Fruit fly (Drosophila melanogaster) whole organism, prepupa: ENCODE measurements around the gene CG33985.

Experiments
- Blimp-1 ChIP-seq: fragments of 200-800 bp; sonication (Bioruptor generic); optimal IDR thresholded peaks from 3 replicates; lab custom pipeline; 2017; ENCODE audit warnings: missing biosample characterization, missing genetic modification characterization, mild to moderate bottlenecking, moderate library complexity, missing genetic modification reagents
- CG10631 ChIP-seq: fragments of 200-800 bp; sonication (Bioruptor generic); optimal IDR thresholded peaks from 2 replicates; lab custom pipeline; 2016; ENCODE audit warnings: missing biosample characterization, missing genetic modification characterization
- CG10669 ChIP-seq: fragments of 200-800 bp; sonication (Bioruptor generic); optimal IDR thresholded peaks from 3 replicates; lab custom pipeline; 2018; ENCODE audit warnings: missing biosample characterization, mild to moderate bottlenecking, missing genetic modification characterization, moderate library complexity
- CG11294 ChIP-seq: fragments of 200-800 bp; sonication (Bioruptor generic); IDR thresholded peaks from 2 replicates; pipeline ENCODE4 v1.3.6; 2022; ENCODE audit warnings: missing biosample characterization, missing genetic modification characterization
- CG15336 ChIP-seq: fragments of 200-800 bp; sonication (Bioruptor generic); IDR thresholded peaks from 2 replicates; pipeline ENCODE4 v1.3.6; 2022; ENCODE audit warnings: missing biosample characterization, missing genetic modification characterization
- CG1621 ChIP-seq: fragments of 200-800 bp; sonication (Bioruptor generic); optimal IDR thresholded peaks from 3 replicates; lab custom pipeline; 2018; ENCODE audit warnings: missing biosample characterization, mild to moderate bottlenecking, missing genetic modification characterization
- CG3032 ChIP-seq: fragments of 200-800 bp; optimal IDR thresholded peaks from 2 replicates; lab custom pipeline; 2019; ENCODE audit warnings: missing biosample characterization, mild to moderate bottlenecking, missing genetic modification characterization, moderate library complexity
- CG31627 ChIP-seq: fragments of 200-800 bp; sonication (Bioruptor generic); optimal IDR thresholded peaks from 3 replicates; lab custom pipeline; 2016; ENCODE audit warnings: missing biosample characterization, missing genetic modification characterization
- CG32006 ChIP-seq: fragments of 200-800 bp; sonication (Bioruptor generic); optimal IDR thresholded peaks from 3 replicates; lab custom pipeline; 2017; ENCODE audit warnings: missing biosample characterization, mild to moderate bottlenecking, missing genetic modification characterization
- CG34406 ChIP-seq: fragments of 200-800 bp; sonication (Bioruptor generic); optimal IDR thresholded peaks from 3 replicates; lab custom pipeline; 2016; ENCODE audit warnings: missing biosample characterization, missing genetic modification characterization
- CG3919 ChIP-seq: fragments of 200-800 bp; sonication (Bioruptor generic); optimal IDR thresholded peaks from 3 replicates; lab custom pipeline; 2016; ENCODE audit warnings: missing biosample characterization, missing genetic modification characterization
- CG4318 ChIP-seq: fragments of 200-800 bp; sonication (Bioruptor generic); optimal IDR thresholded peaks from 3 replicates; lab custom pipeline; 2017; ENCODE audit warnings: missing biosample characterization, mild to moderate bottlenecking, missing genetic modification characterization
- CG6163 ChIP-seq: fragments of 200-800 bp; sonication (Bioruptor generic); IDR thresholded peaks from 3 replicates; pipeline ENCODE4 v1.3.6; 2022; ENCODE audit warnings: missing biosample characterization, missing genetic modification characterization
- CG6276 ChIP-seq: fragments of 200-800 bp; sonication (Bioruptor generic); optimal IDR thresholded peaks from 2 replicates; lab custom pipeline; 2017; ENCODE audit warnings: missing biosample characterization, mild to moderate bottlenecking, missing genetic modification characterization
- CG6792 ChIP-seq: fragments of 200-800 bp; sonication (Bioruptor generic); optimal IDR thresholded peaks from 3 replicates; lab custom pipeline; 2016; ENCODE audit warnings: missing biosample characterization, missing genetic modification characterization
- CG6854 ChIP-seq: fragments of 200-800 bp; sonication (Bioruptor generic); optimal IDR thresholded peaks from 2 replicates; lab custom pipeline; 2017; ENCODE audit warnings: missing biosample characterization, mild to moderate bottlenecking, missing genetic modification characterization
- CG7368 ChIP-seq: fragments of 200-800 bp; sonication (Bioruptor generic); optimal IDR thresholded peaks from 3 replicates; lab custom pipeline; 2016; ENCODE audit warnings: missing biosample characterization, missing genetic modification characterization
- CG8319 ChIP-seq: fragments of 200-800 bp; sonication (Bioruptor generic); optimal IDR thresholded peaks from 3 replicates; lab custom pipeline; 2016; ENCODE audit warnings: missing biosample characterization, missing genetic modification characterization
- CG8632 ChIP-seq: fragments of 200-800 bp; sonication (Bioruptor generic); optimal IDR thresholded peaks from 3 replicates; lab custom pipeline; 2016; ENCODE audit warnings: missing biosample characterization, missing genetic modification characterization
- Eip75B ChIP-seq: fragments of 200-800 bp; sonication (Bioruptor generic); optimal IDR thresholded peaks from 3 replicates; lab custom pipeline; 2016; ENCODE audit warnings: missing biosample characterization, missing genetic modification characterization
- Eip78C ChIP-seq: fragments of 200-800 bp; sonication (Bioruptor generic); peaks from one replicate; lab custom pipeline; 2016; ENCODE audit warnings: missing biosample characterization, missing genetic modification characterization
- Eip93F ChIP-seq: fragments of 200-800 bp; sonication (Bioruptor generic); optimal IDR thresholded peaks from 2 replicates; lab custom pipeline; 2016; ENCODE audit warnings: missing biosample characterization, mild to moderate bottlenecking, missing genetic modification characterization
- Ets21C ChIP-seq: fragments of 200-800 bp; sonication (Bioruptor generic); optimal IDR thresholded peaks from 3 replicates; lab custom pipeline; 2016; ENCODE audit warnings: missing biosample characterization, missing genetic modification characterization
- Ets96B ChIP-seq: fragments of 200-800 bp; optimal IDR thresholded peaks from 2 replicates; lab custom pipeline; 2019; ENCODE audit warnings: missing biosample characterization, mild to moderate bottlenecking, missing genetic modification characterization, moderate library complexity
- Hr38 ChIP-seq: sonication (Bioruptor generic); optimal IDR thresholded peaks from 2 replicates; lab custom pipeline; 2016; ENCODE audit warnings: missing biosample characterization, missing genetic modification characterization
- Hr4 ChIP-seq: fragments of 200-800 bp; sonication (Bioruptor generic); optimal IDR thresholded peaks from 3 replicates; lab custom pipeline; 2016; ENCODE audit warnings: missing biosample characterization, missing genetic modification characterization
- Met ChIP-seq: fragments of 200-800 bp; sonication (Bioruptor generic); optimal IDR thresholded peaks from 3 replicates; lab custom pipeline; 2016; ENCODE audit warnings: missing biosample characterization, missing genetic modification characterization
- OdsH ChIP-seq: fragments of 200-800 bp; sonication (Bioruptor generic); optimal IDR thresholded peaks from 3 replicates; lab custom pipeline; 2016; ENCODE audit warnings: missing biosample characterization, missing genetic modification characterization
- Sox14 ChIP-seq: fragments of 200-800 bp; sonication (Bioruptor generic); optimal IDR thresholded peaks from 3 replicates; lab custom pipeline; 2016; ENCODE audit warnings: missing biosample characterization, missing genetic modification characterization
- Sox15 ChIP-seq: fragments of 200-800 bp; sonication (Bioruptor generic); optimal IDR thresholded peaks from 3 replicates; lab custom pipeline; 2016; ENCODE audit warnings: missing biosample characterization, missing genetic modification characterization
- acj6 ChIP-seq: fragments of 200-800 bp; sonication (Bioruptor generic); optimal IDR thresholded peaks from 3 replicates; lab custom pipeline; 2016; ENCODE audit warnings: missing biosample characterization, missing genetic modification characterization
- cyc ChIP-seq: fragments of 200-800 bp; sonication (Bioruptor generic); optimal IDR thresholded peaks from 3 replicates; lab custom pipeline; 2016; ENCODE audit warnings: missing biosample characterization, missing genetic modification characterization
- esn ChIP-seq: fragments of 200-800 bp; sonication (Bioruptor generic); optimal IDR thresholded peaks from 2 replicates; lab custom pipeline; 2016; ENCODE audit warnings: missing biosample characterization, mild to moderate bottlenecking, missing genetic modification characterization, moderate library complexity
- fd59A ChIP-seq: fragments of 200-800 bp; sonication (Bioruptor generic); optimal IDR thresholded peaks from 2 replicates; lab custom pipeline; 2017; ENCODE audit warnings: missing biosample characterization, mild to moderate bottlenecking, missing genetic modification characterization, missing genetic modification reagents
- fkh ChIP-seq: fragments of 200-800 bp; sonication (Bioruptor generic); optimal IDR thresholded peaks from 3 replicates; lab custom pipeline; 2017; ENCODE audit warnings: missing biosample characterization, mild to moderate bottlenecking, missing genetic modification characterization, moderate library complexity
- lz ChIP-seq: fragments of 200-800 bp; sonication (Bioruptor generic); optimal IDR thresholded peaks from 3 replicates; lab custom pipeline; 2016; ENCODE audit warnings: missing biosample characterization, missing genetic modification characterization
- pdm3 ChIP-seq: fragments of 200-800 bp; sonication (Bioruptor generic); optimal IDR thresholded peaks from 3 replicates; lab custom pipeline; 2016; ENCODE audit warnings: missing biosample characterization, missing genetic modification characterization
- salr ChIP-seq, 2 experiments: fragments of 200-800 bp; sonication (Bioruptor generic); optimal IDR thresholded peaks; 3 replicates each; lab custom pipeline; 2016 to 2018; ENCODE audit warnings: missing biosample characterization in 2 of 2, missing genetic modification characterization in 2 of 2, mild to moderate bottlenecking in 1 of 2
- spab ChIP-seq: fragments of 200-800 bp; sonication (Bioruptor generic); optimal IDR thresholded peaks from 2 replicates; lab custom pipeline; 2017; ENCODE audit warnings: missing biosample characterization, mild to moderate bottlenecking, missing genetic modification characterization, missing genetic modification reagents
- ss ChIP-seq, 2 experiments: fragments of 200-800 bp; sonication (Bioruptor generic); optimal IDR thresholded peaks; 2 replicates in 1 of 2; 3 replicates in 1 of 2; lab custom pipeline; 2017 to 2018; ENCODE audit warnings: mild to moderate bottlenecking in 2 of 2, missing biosample characterization in 2 of 2, missing genetic modification characterization in 2 of 2, moderate library complexity in 1 of 2
- vri ChIP-seq: fragments of 200-800 bp; sonication (Bioruptor generic); optimal IDR thresholded peaks from 3 replicates; lab custom pipeline; 2016; ENCODE audit warnings: missing biosample characterization, mild to moderate bottlenecking, missing genetic modification characterization

CG33985 gene

DNA sequence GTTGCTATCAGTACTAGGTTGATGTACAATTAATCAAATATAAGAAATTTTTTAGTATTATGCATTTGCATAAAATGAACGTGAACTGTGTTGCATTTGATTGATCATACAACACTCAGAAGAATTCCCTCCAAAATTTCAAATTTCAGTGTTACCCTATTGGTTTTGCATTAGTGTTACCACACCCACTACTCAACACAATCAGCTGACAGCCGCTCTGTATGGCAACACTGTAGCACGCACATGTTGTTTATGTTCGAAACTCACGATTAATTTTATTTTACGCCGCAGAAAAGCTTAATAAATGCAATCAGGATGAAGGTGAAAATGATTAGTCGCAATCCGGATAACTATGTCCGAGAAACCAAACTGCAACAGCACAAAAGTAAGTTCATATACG, 27.9 kb downstream of the CG33985 start, which contains the start of gene CG7275:
TSS of gene CG7275 (plus strand) at position 215 of the 400 bp plus-strand sequence.
- no peak for TF ChIP-seq Hr4 (GFP tag; lab: Kevin White, UChicago)
- TF ChIP-seq lz (GFP tag; lab: Kevin White, UChicago): no peak
- TF ChIP-seq Eip75B (GFP tag; lab: Kevin White, UChicago): no peak
- TF ChIP-seq OdsH (GFP tag; lab: Kevin White, UChicago): no peak
- no peak for TF ChIP-seq Ets21C (GFP tag; lab: Kevin White, UChicago)

DNA sequence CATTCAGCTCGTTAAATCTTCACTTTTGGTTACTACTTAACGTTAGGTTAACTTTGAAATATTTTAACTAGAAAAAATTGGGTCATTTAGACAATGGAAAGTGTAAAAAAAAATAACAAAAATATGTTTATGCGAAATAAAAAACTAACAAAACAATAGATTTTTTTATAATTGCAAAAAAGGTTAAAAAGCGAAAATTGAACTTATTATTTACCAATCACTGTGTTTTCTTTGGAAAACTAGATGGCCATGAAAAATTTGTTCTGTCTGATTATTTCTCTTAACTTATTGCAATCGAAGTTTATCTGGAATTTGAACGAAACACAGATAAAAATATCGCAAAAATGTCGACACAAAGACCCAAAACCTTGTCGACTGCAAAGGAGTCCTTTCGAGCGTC, 28.7 kb downstream of the CG33985 start, which contains the start of gene CG7276:
TSS of gene CG7276 (plus strand) at position 301 of the 400 bp plus-strand sequence.
- TF ChIP-seq OdsH (GFP tag; lab: Kevin White, UChicago): no peak
- no peak for TF ChIP-seq Sox14 (GFP tag; lab: Kevin White, UChicago)
- TF ChIP-seq CG34406: no peak
- no peak for TF ChIP-seq CG6792 (GFP tag; lab: Kevin White, UChicago)
- no peak for TF ChIP-seq spab (GFP tag; lab: Kevin White, UChicago)
- no peak for TF ChIP-seq CG31627

DNA sequence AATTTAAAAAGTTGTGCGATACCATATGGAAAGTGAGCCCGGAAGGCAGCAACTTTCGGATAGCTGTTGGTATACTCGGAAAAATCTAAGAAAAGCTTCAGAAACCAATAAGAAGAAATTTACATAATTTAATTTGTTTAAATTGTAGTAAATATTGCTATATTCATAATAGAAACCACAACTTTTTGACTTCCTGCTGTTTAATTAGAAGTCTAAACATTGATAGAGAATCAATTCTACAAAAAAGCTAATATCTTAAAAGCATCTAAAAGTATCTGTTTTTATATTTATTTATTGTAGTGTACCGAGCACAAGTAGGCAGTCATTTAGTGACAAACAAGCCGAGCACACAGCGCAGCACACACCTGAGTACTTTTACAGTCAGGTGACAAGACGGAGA, 30.3 kb downstream of the CG33985 start, which contains the start of gene CG13455:
TSS of gene CG13455 (plus strand) at position 301 of the 400 bp plus-strand sequence.
- TF ChIP-seq Hr38 (no peak), fd59A (no peak), CG15336 (GFP tag; lab: Robert Waterston, UW) (no peak), Hr4 (GFP tag; lab: Kevin White, UChicago) (no peak), CG8632 (GFP tag; lab: Kevin White, UChicago) (no peak)

DNA sequence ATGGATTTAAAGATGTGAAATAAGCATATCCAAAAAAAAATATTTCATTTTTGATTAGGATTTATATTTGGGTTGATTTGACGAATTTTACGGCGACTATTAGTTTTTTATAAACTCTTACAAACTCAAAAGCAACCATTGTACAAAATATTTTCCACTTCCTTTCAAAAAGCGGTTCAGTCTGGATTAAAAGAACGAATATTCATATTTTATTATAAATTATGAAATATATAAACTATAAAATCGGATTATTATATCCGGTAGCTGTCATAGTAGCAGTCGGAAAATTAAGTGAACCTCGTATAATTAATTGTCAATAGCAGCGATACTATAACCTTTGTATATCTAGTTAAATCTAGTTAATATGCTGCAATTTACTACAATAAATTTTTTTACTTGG, 31.2 kb downstream of the CG33985 start, which contains the start of gene CG12355:
TSS of gene CG12355 (minus strand) at position 101 of the 400 bp plus-strand sequence.
- no peak for TF ChIP-seq vri (GFP tag; lab: Kevin White, UChicago)
- no peak for TF ChIP-seq Hr4 (GFP tag; lab: Kevin White, UChicago)
- TF ChIP-seq lz (GFP tag; lab: Kevin White, UChicago): no peak
- TF ChIP-seq CG4318 (GFP tag; lab: Kevin White, UChicago): no peak
- no peak for TF ChIP-seq Eip75B (GFP tag; lab: Kevin White, UChicago)
- no peak for TF ChIP-seq Hr38
- TF ChIP-seq esn (GFP tag; lab: Kevin White, UChicago): no peak
- TF ChIP-seq cyc (GFP tag; lab: Kevin White, UChicago): no peak
- TF ChIP-seq CG6792 (GFP tag; lab: Kevin White, UChicago): no peak
- TF ChIP-seq pdm3 (GFP tag; lab: Kevin White, UChicago): no peak
- no peak for TF ChIP-seq CG3919 (GFP tag; lab: Kevin White, UChicago)
- TF ChIP-seq CG10669 (GFP tag; lab: Kevin White, UChicago): no peak
- TF ChIP-seq CG7368: no peak

DNA sequence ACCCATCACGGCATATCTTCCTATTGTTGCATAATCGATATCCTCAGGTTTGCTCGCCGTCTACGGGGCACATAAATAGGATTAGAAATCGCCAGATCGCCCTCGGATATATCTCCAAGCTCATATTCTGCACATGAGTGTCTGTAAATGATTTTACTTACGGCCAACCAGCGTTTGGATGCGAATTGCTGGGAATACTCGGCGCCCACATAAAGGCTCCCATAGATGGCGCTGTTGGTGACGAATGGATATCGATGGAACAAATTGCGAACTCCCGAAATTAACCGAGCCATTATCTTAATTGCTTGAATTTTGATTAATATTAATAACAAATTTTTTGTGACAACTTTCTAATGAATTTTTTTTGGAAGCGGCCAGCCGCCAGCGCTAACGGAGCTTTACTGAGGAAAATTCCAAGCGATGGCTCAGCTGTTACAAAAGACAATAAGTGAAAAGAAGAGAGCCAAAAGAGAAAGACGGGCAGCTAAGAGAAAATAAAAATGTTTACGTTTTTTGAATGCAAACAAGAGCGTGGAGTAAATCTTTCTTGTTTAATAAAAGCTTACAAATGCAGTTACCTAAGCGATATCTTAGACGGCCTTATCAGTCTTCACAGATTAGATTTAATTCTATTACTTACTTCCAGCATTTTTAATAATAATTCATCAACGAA, 31.9 kb downstream of the CG33985 start:
- no peak for TF ChIP-seq CG10631
- no peak for TF ChIP-seq CG1621 (tag; lab: Kevin White, UChicago)
- no peak for TF ChIP-seq Eip93F
- peak; percentile 13 for TF ChIP-seq vri (GFP tag; lab: Kevin White, UChicago)
- TF ChIP-seq CG6854 (GFP tag; lab: Kevin White, UChicago): no peak
- TF ChIP-seq Met (GFP tag; lab: Kevin White, UChicago): no peak
- no peak for TF ChIP-seq Hr4 (GFP tag; lab: Kevin White, UChicago)
- TF ChIP-seq Ets96B (tag; lab: Kevin White, UChicago): no peak
- TF ChIP-seq Blimp-1: no peak
- TF ChIP-seq CG3032 (tag; lab: Kevin White, UChicago): no peak
- peak; percentile 6 for TF ChIP-seq fkh (GFP tag; lab: Kevin White, UChicago)
- no peak for TF ChIP-seq CG8319 (GFP tag; lab: Kevin White, UChicago)
- TF ChIP-seq Eip78C (GFP tag; lab: Kevin White, UChicago): peak; percentile 25
- no peak for TF ChIP-seq fd59A
- TF ChIP-seq Hr38: no peak
- no peak for TF ChIP-seq CG32006 (GFP tag; lab: Kevin White, UChicago)
- TF ChIP-seq CG4318 (GFP tag; lab: Kevin White, UChicago): no peak
- no peak for TF ChIP-seq pdm3 (GFP tag; lab: Kevin White, UChicago)
- no peak for TF ChIP-seq ss (GFP tag; optimal IDR thresholded peaks at IDR 0.05; lab: Kevin White, UChicago)
- no peak for TF ChIP-seq CG6276 (GFP tag; lab: Kevin White, UChicago)
- no peak for TF ChIP-seq acj6
- no peak for TF ChIP-seq CG11294 (GFP tag; lab: Robert Waterston, UW)
- TF ChIP-seq salr (GFP tag; optimal IDR thresholded peaks at IDR 0.05; lab: Kevin White, UChicago): no peak
- no peak for TF ChIP-seq CG6163 (GFP tag; lab: Robert Waterston, UW)
- no peak for TF ChIP-seq Sox15
